Worm (Caenorhabditis elegans) whole organism, midembryonic: ENCODE measurements around the gene srx-84.

Experiments
- T22C8.4 ChIP-seq: fragments of 200-800 bp; sonication (Bioruptor generic); IDR thresholded peaks from 2 replicates; pipeline ENCODE4 v1.3.6; 2022; ENCODE audit warnings: missing genetic modification characterization, missing compliant biosample characterization
- klf-2 ChIP-seq: fragments of 200-800 bp; sonication (Bioruptor generic); conservative IDR thresholded peaks from 2 replicates; pipeline ENCODE4 v1.3.6; 2022; ENCODE audit warnings: missing genetic modification reagents, missing genetic modification characterization, missing compliant biosample characterization
- med-1 ChIP-seq: sonication (generic microtip); optimal IDR thresholded peaks from 2 replicates; lab custom pipeline; 2017; ENCODE audit warnings: missing genetic modification characterization, mild to moderate bottlenecking, missing compliant biosample characterization, antibody characterized with exemption, missing genetic modification reagents; ENCODE audit not compliant: insufficient read depth
- tab-1 ChIP-seq: fragments of 200-800 bp; sonication (Bioruptor generic); IDR thresholded peaks from 2 replicates; pipeline ENCODE4 v1.3.6; 2022; ENCODE audit warnings: missing genetic modification characterization, missing compliant biosample characterization
- ztf-23 ChIP-seq: fragments of 200-800 bp; sonication (Bioruptor generic); IDR thresholded peaks from 2 replicates; pipeline ENCODE4 v1.3.6; 2022; ENCODE audit warnings: missing genetic modification reagents, missing genetic modification characterization, missing compliant biosample characterization
- ztf-29 ChIP-seq: fragments of 200-800 bp; sonication (Bioruptor generic); IDR thresholded peaks from 2 replicates; pipeline ENCODE4 v1.3.6; 2022; ENCODE audit warnings: missing genetic modification reagents, missing genetic modification characterization, missing compliant biosample characterization

DNA sequence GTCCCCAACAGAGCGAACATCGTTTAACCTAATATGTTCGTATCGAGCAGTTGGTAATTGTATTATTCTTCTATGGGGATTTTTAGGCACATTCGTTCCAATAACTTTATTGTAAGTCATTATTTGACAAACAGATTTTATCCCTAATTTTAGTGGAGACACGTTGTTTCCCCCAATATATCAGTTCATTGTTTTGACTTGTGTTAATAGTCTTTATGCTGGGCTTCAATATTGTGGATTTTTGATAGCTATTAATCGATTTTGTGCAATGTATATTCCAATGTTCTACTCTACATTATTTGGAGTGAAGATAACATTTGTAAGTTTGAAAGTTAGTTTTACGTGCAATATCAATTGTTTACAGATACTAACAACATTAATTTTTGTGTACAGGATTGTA, 5.0 kb upstream of the srx-84 start:
- TF ChIP-seq ztf-29 (GFP tag; lab: Robert Waterston, UW): no peak
- no peak for TF ChIP-seq T22C8.4 (GFP tag; lab: Robert Waterston, UW)
- no peak for TF ChIP-seq med-1 (GFP tag; lab: Kevin White, UChicago)
- no peak for TF ChIP-seq klf-2 (GFP tag; lab: Robert Waterston, UW)
- TF ChIP-seq tab-1: no peak
- no peak for TF ChIP-seq ztf-23 (GFP tag; lab: Robert Waterston, UW)
